Fruit fly (Drosophila melanogaster): ENCODE results near the gene CG32100.
A peak's percentile ranks its signal among the peaks of the same experiment; 100 is the strongest.

Gene CG32100

dm6 chr3L:12287370-12287769 lies 20.0 kb downstream of the CG32100 start (continued):
- no peak for TF ChIP-seq CG11504 (tag; optimal IDR thresholded peaks at IDR 0.05)
- no peak for TF ChIP-seq gsb-n (tag; optimal IDR thresholded peaks at IDR 0.05)
- no peak for TF ChIP-seq ranshi (GFP tag; IDR thresholded peaks at IDR 0.05)
- TF ChIP-seq CG3163 (GFP tag; optimal IDR thresholded peaks at IDR 0.05), result no peak
- 0 out of 2 replicates have a peak, but pooled peaks have one; percentile 10 for TF ChIP-seq Rx (GFP tag; IDR thresholded peaks at IDR 0.05)
- TF ChIP-seq Awh (GFP tag; IDR thresholded peaks at IDR 0.05), result no peak
- no peak for TF ChIP-seq org-1 (GFP tag; optimal IDR thresholded peaks at IDR 0.05)
- no peak for TF ChIP-seq CG17912 (GFP tag; optimal IDR thresholded peaks at IDR 0.05)
- no peak for TF ChIP-seq fd64A (GFP tag; optimal IDR thresholded peaks at IDR 0.05)
- no peak for TF ChIP-seq CG11695 (GFP tag; IDR thresholded peaks at IDR 0.05)
- TF ChIP-seq Kr (GFP tag; optimal IDR thresholded peaks at IDR 0.05), result no peak
- TF ChIP-seq CG2129 (GFP tag; IDR thresholded peaks at IDR 0.05; ENCODE audit: partially characterized antibody), result no peak
- no peak for TF ChIP-seq Six4 (GFP tag; optimal IDR thresholded peaks at IDR 0.05)
- TF ChIP-seq B-H2 (GFP tag; optimal IDR thresholded peaks at IDR 0.05), result no peak
- TF ChIP-seq fu2 (GFP tag; optimal IDR thresholded peaks at IDR 0.05), result no peak
- TF ChIP-seq CG1024 (GFP tag; IDR thresholded peaks at IDR 0.05), result no peak
- TF ChIP-seq Nf-YB (GFP tag; optimal IDR thresholded peaks at IDR 0.05), result no peak
- TF ChIP-seq pb (GFP tag; optimal IDR thresholded peaks at IDR 0.05), result no peak
- TF ChIP-seq toy (GFP tag; IDR thresholded peaks at IDR 0.05), result no peak
- TF ChIP-seq CG10267 (tag; optimal IDR thresholded peaks at IDR 0.05), result no peak
- no peak for TF ChIP-seq Dp (GFP tag; optimal IDR thresholded peaks at IDR 0.05)
- no peak for TF ChIP-seq CG11085 (GFP tag; IDR thresholded peaks at IDR 0.05)
- TF ChIP-seq CG4617 (GFP tag; optimal IDR thresholded peaks at IDR 0.05; ENCODE audit: borderline replicate concordance), result no peak
- TF ChIP-seq Atf3 (GFP tag; optimal IDR thresholded peaks at IDR 0.05), result no peak
- no peak for TF ChIP-seq Opbp (GFP tag; IDR thresholded peaks at IDR 0.05; ENCODE audit: partially characterized antibody)
- TF ChIP-seq gro (GFP tag; optimal IDR thresholded peaks at IDR 0.05), result no peak
- TF ChIP-seq Hr51 (GFP tag; optimal IDR thresholded peaks at IDR 0.05), result no peak
- 0 out of 2 replicates have a peak, but pooled peaks have one; percentile 6 for TF ChIP-seq HLH3B (GFP tag; IDR thresholded peaks at IDR 0.05)
- TF ChIP-seq bcd (GFP tag; optimal IDR thresholded peaks at IDR 0.05), result no peak
- no peak for TF ChIP-seq maf-S (GFP tag; optimal IDR thresholded peaks at IDR 0.05)
- peak; percentile 80 for TF ChIP-seq Ets65A (GFP tag)
- TF ChIP-seq unc-4 (GFP tag; IDR thresholded peaks at IDR 0.05; ENCODE audit: partially characterized antibody), result no peak
- no peak for TF ChIP-seq CG13296 (GFP tag; optimal IDR thresholded peaks at IDR 0.05)
- no peak for TF ChIP-seq CG9215 (GFP tag; IDR thresholded peaks at IDR 0.05)
- no peak for TF ChIP-seq Oaz (GFP tag; IDR thresholded peaks at IDR 0.05)
- no peak for TF ChIP-seq Poxn (GFP tag; IDR thresholded peaks at IDR 0.05)
- TF ChIP-seq CG2199 (GFP tag; IDR thresholded peaks at IDR 0.05), result no peak
- no peak for TF ChIP-seq CG10147 (GFP tag; optimal IDR thresholded peaks at IDR 0.05)
- no peak for TF ChIP-seq Eip74EF (GFP tag; optimal IDR thresholded peaks at IDR 0.05)
- TF ChIP-seq sens (GFP tag), result peak; percentile 62
- no peak for TF ChIP-seq Fer2 (tag; optimal IDR thresholded peaks at IDR 0.05)
- no peak for TF ChIP-seq Atf-2 (GFP tag; optimal IDR thresholded peaks at IDR 0.05)
- TF ChIP-seq CG15073 (GFP tag; optimal IDR thresholded peaks at IDR 0.05), result no peak
- no peak for TF ChIP-seq br (optimal IDR thresholded peaks at IDR 0.05)
- TF ChIP-seq fd3F (GFP tag; optimal IDR thresholded peaks at IDR 0.05), result no peak
- no peak for TF ChIP-seq CG1233 (GFP tag; optimal IDR thresholded peaks at IDR 0.05)
- no peak for TF ChIP-seq Dip3 (GFP tag; optimal IDR thresholded peaks at IDR 0.05)
- no peak for TF ChIP-seq BtbVII (GFP tag; optimal IDR thresholded peaks at IDR 0.05)
- no peak for TF ChIP-seq CG34422 (GFP tag; IDR thresholded peaks at IDR 0.05)
- TF ChIP-seq NK7.1 (GFP tag; optimal IDR thresholded peaks at IDR 0.05), result no peak
- no peak for TF ChIP-seq CG12104 (GFP tag; optimal IDR thresholded peaks at IDR 0.05)
- TF ChIP-seq CG33557 (GFP tag; optimal IDR thresholded peaks at IDR 0.05), result no peak

All from whole organism, embryonic.